Fruit fly (Drosophila melanogaster): ENCODE data around the gene CG14671.

The CG14671 gene

DNA sequence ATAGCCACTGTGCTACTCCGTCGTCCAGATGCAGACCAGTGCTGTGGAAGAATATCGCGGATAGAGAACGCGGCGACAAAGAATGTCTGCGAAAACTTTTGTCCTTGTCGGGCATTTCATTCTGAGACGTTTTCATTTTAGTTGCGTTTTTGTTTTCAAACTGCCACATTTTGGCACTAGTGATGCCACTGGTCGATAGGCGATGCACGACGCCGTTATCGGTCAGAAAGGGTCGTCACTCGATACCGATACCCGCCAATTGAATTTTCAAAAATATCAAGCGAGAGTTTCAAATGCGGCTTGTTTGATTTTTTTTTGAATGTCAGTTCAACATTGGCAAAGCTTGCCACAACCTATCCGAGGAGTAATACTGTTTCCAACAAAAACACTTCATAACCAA is 14.2 kb downstream of the CG14671 start:
- TF ChIP-seq CG5180 (GFP tag; optimal IDR thresholded peaks at IDR 0.05) (no peak), Abd-B (GFP tag; optimal IDR thresholded peaks at IDR 0.05) (no peak), HmgZ (tag; optimal IDR thresholded peaks at IDR 0.05) (peak; percentile 11), CG34422 (GFP tag; IDR thresholded peaks at IDR 0.05) (no peak), CG6683 (GFP tag; optimal IDR thresholded peaks at IDR 0.05) (no peak), CG12769 (tag; optimal IDR thresholded peaks at IDR 0.05) (no peak), jing (GFP tag; optimal IDR thresholded peaks at IDR 0.05) (no peak), sd (tag; optimal IDR thresholded peaks at IDR 0.05) (no peak), ranshi (GFP tag; IDR thresholded peaks at IDR 0.05) (no peak), CoRest (tag; optimal IDR thresholded peaks at IDR 0.05) (peak; percentile 14), MBD-R2 (GFP tag; IDR thresholded peaks at IDR 0.05) (peak; percentile 61; the same call in 1 of the 2 replicates), Taf1 (GFP tag; IDR thresholded peaks at IDR 0.05) (no peak), dmrt11E (tag; optimal IDR thresholded peaks at IDR 0.05) (no peak), sens (GFP tag) (peak; percentile 62), cad (GFP tag; optimal IDR thresholded peaks at IDR 0.05) (no peak), Aef1 (GFP tag; IDR thresholded peaks at IDR 0.05) (no peak), C15 (GFP tag; IDR thresholded peaks at IDR 0.05) (no peak), CG14667 (GFP tag; IDR thresholded peaks at IDR 0.05) (no peak), CG8388 (GFP tag; optimal IDR thresholded peaks at IDR 0.05) (no peak), Vsx1 (GFP tag; optimal IDR thresholded peaks at IDR 0.05) (no peak), CG15479 (GFP tag; optimal IDR thresholded peaks at IDR 0.05) (no peak), CG30431 (GFP tag; optimal IDR thresholded peaks at IDR 0.05) (no peak), zfh1 (GFP tag; IDR thresholded peaks at IDR 0.05) (no peak), gem (tag; optimal IDR thresholded peaks at IDR 0.05) (no peak), ash1 (GFP tag; optimal IDR thresholded peaks at IDR 0.05) (no peak), chm (GFP tag; IDR thresholded peaks at IDR 0.05) (no peak), CG6175 (GFP tag; IDR thresholded peaks at IDR 0.05) (no peak), CG17385 (GFP tag; optimal IDR thresholded peaks at IDR 0.05) (no peak), CG1602 (GFP tag; optimal IDR thresholded peaks at IDR 0.05) (no peak), CG4404 (GFP tag; IDR thresholded peaks at IDR 0.05) (no peak), E2f2 (GFP tag; IDR thresholded peaks at IDR 0.05) (peak; percentile 96), CG5953 (GFP tag; IDR thresholded peaks at IDR 0.05) (no peak), CG31365 (tag; optimal IDR thresholded peaks at IDR 0.05) (no peak), Nf-YC (tag; optimal IDR thresholded peaks at IDR 0.05) (no peak), ssp (GFP tag; IDR thresholded peaks at IDR 0.05) (no peak), Tbp (GFP tag; optimal IDR thresholded peaks at IDR 0.05) (no peak), CG9437 (GFP tag; optimal IDR thresholded peaks at IDR 0.05) (no peak), unpg (GFP tag; optimal IDR thresholded peaks at IDR 0.05) (no peak), CG11247 (GFP tag; IDR thresholded peaks at IDR 0.05) (no peak), shn (GFP tag; optimal IDR thresholded peaks at IDR 0.05) (no peak), p53 (GFP tag; optimal IDR thresholded peaks at IDR 0.05) (no peak), zfh2 (GFP tag; optimal IDR thresholded peaks at IDR 0.05) (no peak), wdn (GFP tag; IDR thresholded peaks at IDR 0.05) (no peak), Sry-δ (GFP tag; optimal IDR thresholded peaks at IDR 0.05) (peak; percentile 81), row (GFP tag; IDR thresholded peaks at IDR 0.05) (0 out of 3 replicates have a peak, but pooled peaks have one; percentile 12), Drgx (GFP tag; IDR thresholded peaks at IDR 0.05) (no peak), CG2678 (tag; optimal IDR thresholded peaks at IDR 0.05) (no peak), CG2202 (tag; optimal IDR thresholded peaks at IDR 0.05) (no peak), emc (GFP tag; optimal IDR thresholded peaks at IDR 0.05) (no peak), trem (tag; optimal IDR thresholded peaks at IDR 0.05) (peak; percentile 35), Usf (GFP tag; optimal IDR thresholded peaks at IDR 0.05) (no peak), CG1233 (GFP tag; optimal IDR thresholded peaks at IDR 0.05) (no peak), eyg (GFP tag; optimal IDR thresholded peaks at IDR 0.05) (no peak)
